Fruit fly (Drosophila melanogaster) whole organism, embryonic: Measurements from ENCODE around the gene Tcs6.

ENCODE experiments used
- Abd-B ChIP-seq: fragments of 200-800 bp; sonication (Bioruptor generic); optimal IDR thresholded peaks from 2 replicates; lab custom pipeline; 2018; ENCODE audit warnings: missing biosample characterization, mild to moderate bottlenecking, missing genetic modification characterization, moderate library complexity
- Aef1 ChIP-seq: fragments of 200-800 bp; sonication (Bioruptor generic); IDR thresholded peaks from 3 replicates; pipeline ENCODE4 v1.3.6; 2022; ENCODE audit warnings: missing biosample characterization, missing genetic modification characterization
- CG10431 ChIP-seq: fragments of 200-800 bp; sonication (Bioruptor generic); optimal IDR thresholded peaks from 3 replicates; lab custom pipeline; 2018; ENCODE audit warnings: missing biosample characterization, mild to moderate bottlenecking, missing genetic modification characterization
- CG11398 ChIP-seq: fragments of 200-800 bp; sonication (Bioruptor generic); optimal IDR thresholded peaks from 2 replicates; lab custom pipeline; 2016; ENCODE audit warnings: missing biosample characterization, missing genetic modification characterization
- CG12942 ChIP-seq: fragments of 200-800 bp; sonication (Bioruptor generic); optimal IDR thresholded peaks from 3 replicates; lab custom pipeline; 2016; ENCODE audit warnings: missing biosample characterization, missing genetic modification characterization
- CG16779 ChIP-seq: fragments of 200-800 bp; sonication (Bioruptor generic); IDR thresholded peaks from 2 replicates; pipeline ENCODE4 v1.3.6; 2022; ENCODE audit warnings: missing biosample characterization, missing genetic modification characterization
- CG17328 ChIP-seq: fragments of 200-800 bp; sonication (Bioruptor generic); IDR thresholded peaks from 2 replicates; pipeline ENCODE4 v1.3.6; 2022; ENCODE audit warnings: missing biosample characterization, missing genetic modification characterization
- CG17359 ChIP-seq: fragments of 200-800 bp; sonication (Bioruptor generic); optimal IDR thresholded peaks from 3 replicates; lab custom pipeline; 2018; ENCODE audit warnings: missing biosample characterization, mild to moderate bottlenecking, missing genetic modification characterization, moderate library complexity
- CG17612 ChIP-seq: fragments of 200-800 bp; sonication (Bioruptor generic); IDR thresholded peaks from 2 replicates; pipeline ENCODE4 v1.3.6; 2022; ENCODE audit warnings: missing biosample characterization, missing genetic modification characterization
- CG17802 ChIP-seq: fragments of 200-800 bp; sonication (Bioruptor generic); optimal IDR thresholded peaks from 2 replicates; lab custom pipeline; 2018; ENCODE audit warnings: missing biosample characterization, mild to moderate bottlenecking, missing genetic modification characterization, moderate library complexity
- CG18619 ChIP-seq: fragments of 200-800 bp; sonication (Bioruptor generic); optimal IDR thresholded peaks from 3 replicates; lab custom pipeline; 2017; ENCODE audit warnings: missing biosample characterization, mild to moderate bottlenecking, missing genetic modification characterization
- CG2129 ChIP-seq: fragments of 200-800 bp; sonication (Bioruptor generic); IDR thresholded peaks from 2 replicates; pipeline ENCODE4 v1.3.6; 2022; ENCODE audit warnings: missing biosample characterization, missing genetic modification characterization; ENCODE audit not compliant: partially characterized antibody
- CG2202 ChIP-seq: fragments of 200-800 bp; sonication (Bioruptor generic); optimal IDR thresholded peaks from 2 replicates; lab custom pipeline; 2018; ENCODE audit warnings: missing biosample characterization, mild to moderate bottlenecking, missing genetic modification characterization
- CG30403 ChIP-seq: fragments of 200-800 bp; sonication (Bioruptor generic); optimal IDR thresholded peaks from 3 replicates; lab custom pipeline; 2016; ENCODE audit warnings: missing biosample characterization, missing genetic modification characterization
- CG3163 ChIP-seq: fragments of 200-800 bp; sonication (Bioruptor generic); optimal IDR thresholded peaks from 3 replicates; lab custom pipeline; 2016; ENCODE audit warnings: missing biosample characterization, missing genetic modification characterization
- CG42726 ChIP-seq: fragments of 200-800 bp; sonication (Bioruptor generic); IDR thresholded peaks from 2 replicates; pipeline ENCODE4 v1.3.6; 2022; ENCODE audit warnings: missing biosample characterization, missing genetic modification characterization; ENCODE audit not compliant: partially characterized antibody
- CG4424 ChIP-seq: fragments of 200-800 bp; sonication (Bioruptor generic); optimal IDR thresholded peaks from 3 replicates; lab custom pipeline; 2016; ENCODE audit warnings: missing biosample characterization, missing genetic modification characterization
- CG4707 ChIP-seq: fragments of 200-800 bp; sonication (Bioruptor generic); optimal IDR thresholded peaks from 2 replicates; lab custom pipeline; 2018; ENCODE audit warnings: missing biosample characterization, mild to moderate bottlenecking, missing genetic modification characterization, moderate library complexity
- CG5245 ChIP-seq: fragments of 200-800 bp; sonication (Bioruptor generic); optimal IDR thresholded peaks from 3 replicates; lab custom pipeline; 2016; ENCODE audit warnings: missing biosample characterization, missing genetic modification characterization
- CG6654 ChIP-seq: fragments of 200-800 bp; sonication (Bioruptor generic); optimal IDR thresholded peaks from 2 replicates; lab custom pipeline; 2017; ENCODE audit warnings: missing biosample characterization, mild to moderate bottlenecking, missing genetic modification characterization
- CG8924 ChIP-seq: fragments of 200-800 bp; optimal IDR thresholded peaks from 3 replicates; lab custom pipeline; 2019; ENCODE audit warnings: missing biosample characterization, mild to moderate bottlenecking, missing genetic modification characterization, moderate library complexity
- Dp ChIP-seq: fragments of 200-800 bp; sonication (Bioruptor generic); optimal IDR thresholded peaks from 2 replicates; lab custom pipeline; 2018; ENCODE audit warnings: missing biosample characterization, mild to moderate bottlenecking, missing genetic modification characterization, moderate library complexity
- E2f2 ChIP-seq: fragments of 200-800 bp; sonication (Bioruptor generic); IDR thresholded peaks from 2 replicates; pipeline ENCODE4 v1.3.6; 2022; ENCODE audit warnings: missing biosample characterization, missing genetic modification characterization
- Hey ChIP-seq: fragments of 200-800 bp; sonication (Bioruptor generic); optimal IDR thresholded peaks from 3 replicates; lab custom pipeline; 2018; ENCODE audit warnings: missing biosample characterization, mild to moderate bottlenecking, missing genetic modification characterization
- HmgZ ChIP-seq: fragments of 200-800 bp; sonication (Bioruptor generic); optimal IDR thresholded peaks from 2 replicates; lab custom pipeline; 2018; ENCODE audit warnings: missing biosample characterization, mild to moderate bottlenecking, missing genetic modification characterization
- MESR4 ChIP-seq: fragments of 200-800 bp; sonication (Bioruptor generic); optimal IDR thresholded peaks from 2 replicates; lab custom pipeline; 2018; ENCODE audit warnings: missing biosample characterization, mild to moderate bottlenecking, missing genetic modification characterization, moderate library complexity
- Nf-YB ChIP-seq: fragments of 200-800 bp; sonication (Bioruptor generic); optimal IDR thresholded peaks from 3 replicates; lab custom pipeline; 2019; ENCODE audit warnings: missing biosample characterization, mild to moderate bottlenecking, missing genetic modification characterization, moderate library complexity
- PHDP ChIP-seq: fragments of 200-800 bp; sonication (Bioruptor generic); optimal IDR thresholded peaks from 3 replicates; lab custom pipeline; 2018; ENCODE audit warnings: missing biosample characterization, mild to moderate bottlenecking, missing genetic modification characterization, moderate library complexity
- Vsx1 ChIP-seq: fragments of 200-800 bp; sonication (Bioruptor generic); optimal IDR thresholded peaks from 2 replicates; lab custom pipeline; 2017; ENCODE audit warnings: missing biosample characterization, mild to moderate bottlenecking, missing genetic modification characterization, missing genetic modification reagents
- ara ChIP-seq: fragments of 200-800 bp; sonication (Bioruptor generic); IDR thresholded peaks from 2 replicates; pipeline ENCODE4 v1.3.6; 2022; ENCODE audit warnings: missing biosample characterization, missing genetic modification characterization
- bigmax ChIP-seq: fragments of 200-800 bp; sonication (Bioruptor generic); optimal IDR thresholded peaks from 2 replicates; lab custom pipeline; 2018; ENCODE audit warnings: missing biosample characterization, mild to moderate bottlenecking, missing genetic modification characterization
- bowl ChIP-seq: fragments of 200-800 bp; sonication (Bioruptor generic); IDR thresholded peaks from 2 replicates; pipeline ENCODE4 v1.3.6; 2022; ENCODE audit warnings: missing biosample characterization, missing genetic modification characterization
- bsh ChIP-seq, 2 experiments: fragments of 200-800 bp; sonication (Bioruptor generic); optimal IDR thresholded peaks; 2 replicates each; lab custom pipeline; 2017 to 2018; ENCODE audit warnings: mild to moderate bottlenecking in 2 of 2, missing biosample characterization in 2 of 2, missing genetic modification characterization in 2 of 2, moderate library complexity in 1 of 2
- btn ChIP-seq: fragments of 200-800 bp; sonication (Bioruptor generic); optimal IDR thresholded peaks from 2 replicates; lab custom pipeline; 2016; ENCODE audit warnings: missing biosample characterization, missing genetic modification characterization
- cg ChIP-seq: fragments of 200-800 bp; sonication (Bioruptor generic); optimal IDR thresholded peaks from 3 replicates; lab custom pipeline; 2019; ENCODE audit warnings: missing biosample characterization, mild to moderate bottlenecking, missing genetic modification characterization, moderate library complexity
- dmrt99B ChIP-seq: fragments of 200-800 bp; sonication (Bioruptor generic); optimal IDR thresholded peaks from 2 replicates; lab custom pipeline; 2018; ENCODE audit warnings: missing biosample characterization, mild to moderate bottlenecking, missing genetic modification characterization, moderate library complexity
- fd64A ChIP-seq: fragments of 200-800 bp; sonication (Bioruptor generic); optimal IDR thresholded peaks from 3 replicates; lab custom pipeline; 2018; ENCODE audit warnings: missing biosample characterization, mild to moderate bottlenecking, missing genetic modification characterization
- fd96Cb ChIP-seq: fragments of 200-800 bp; sonication (Bioruptor generic); optimal IDR thresholded peaks from 2 replicates; lab custom pipeline; 2018; ENCODE audit warnings: missing biosample characterization, mild to moderate bottlenecking, missing genetic modification characterization, moderate library complexity
- gt ChIP-seq: fragments of 200-800 bp; sonication (Bioruptor generic); IDR thresholded peaks from 2 replicates; pipeline ENCODE4 v1.3.6; 2022; ENCODE audit warnings: missing biosample characterization, missing genetic modification characterization
- hb ChIP-seq: fragments of 200-800 bp; sonication (Bioruptor generic); IDR thresholded peaks from 3 replicates; pipeline ENCODE4 v1.3.6; 2022; ENCODE audit warnings: missing biosample characterization, missing genetic modification characterization; ENCODE audit not compliant: partially characterized antibody
- jumu ChIP-seq: fragments of 200-800 bp; sonication (Bioruptor generic); optimal IDR thresholded peaks from 3 replicates; lab custom pipeline; 2016; ENCODE audit warnings: missing biosample characterization, missing genetic modification characterization
- knrl ChIP-seq: fragments of 200-800 bp; sonication (Bioruptor generic); IDR thresholded peaks from 3 replicates; pipeline ENCODE4 v1.3.6; 2022; ENCODE audit warnings: missing biosample characterization, missing genetic modification characterization; ENCODE audit not compliant: partially characterized antibody
- lbe ChIP-seq: fragments of 200-800 bp; sonication (Bioruptor generic); optimal IDR thresholded peaks from 2 replicates; lab custom pipeline; 2016; ENCODE audit warnings: missing biosample characterization, mild to moderate bottlenecking, missing genetic modification characterization
- mld ChIP-seq: fragments of 200-800 bp; sonication (Bioruptor generic); IDR thresholded peaks from 3 replicates; pipeline ENCODE4 v1.3.6; 2022; ENCODE audit warnings: missing biosample characterization, missing genetic modification characterization; ENCODE audit not compliant: partially characterized antibody
- prd ChIP-seq, 3 experiments: fragments of >200 bp in 2 of 3; fragments of 200-800 bp in 1 of 3; sonication (Bioruptor generic) in 1 of 3; optimal IDR thresholded peaks in 2 of 3; IDR thresholded peaks in 1 of 3; 2 replicates in 2 of 3; 3 replicates in 1 of 3; pipeline versions ENCODE4 v1.3.6 to Lab custom; 2017 to 2022; ENCODE audit warnings: missing biosample characterization in 1 of 3, missing genetic modification characterization in 1 of 3
- sna ChIP-seq: fragments of 200-800 bp; sonication (Bioruptor generic); IDR thresholded peaks from 2 replicates; pipeline ENCODE4 v1.3.6; 2022; ENCODE audit warnings: missing biosample characterization, missing genetic modification characterization; ENCODE audit not compliant: partially characterized antibody
- tap ChIP-seq: fragments of 200-800 bp; optimal IDR thresholded peaks from 3 replicates; lab custom pipeline; 2019; ENCODE audit warnings: missing biosample characterization, mild to moderate bottlenecking, missing genetic modification characterization, moderate library complexity
- tna ChIP-seq: fragments of 200-800 bp; sonication (Bioruptor generic); IDR thresholded peaks from 2 replicates; pipeline ENCODE4 v1.3.6; 2022; ENCODE audit warnings: missing biosample characterization, missing genetic modification characterization; ENCODE audit not compliant: partially characterized antibody
- trem ChIP-seq: fragments of 200-800 bp; optimal IDR thresholded peaks from 3 replicates; lab custom pipeline; 2019; ENCODE audit warnings: missing biosample characterization, mild to moderate bottlenecking, missing genetic modification characterization, moderate library complexity

The Tcs6 gene

DNA sequence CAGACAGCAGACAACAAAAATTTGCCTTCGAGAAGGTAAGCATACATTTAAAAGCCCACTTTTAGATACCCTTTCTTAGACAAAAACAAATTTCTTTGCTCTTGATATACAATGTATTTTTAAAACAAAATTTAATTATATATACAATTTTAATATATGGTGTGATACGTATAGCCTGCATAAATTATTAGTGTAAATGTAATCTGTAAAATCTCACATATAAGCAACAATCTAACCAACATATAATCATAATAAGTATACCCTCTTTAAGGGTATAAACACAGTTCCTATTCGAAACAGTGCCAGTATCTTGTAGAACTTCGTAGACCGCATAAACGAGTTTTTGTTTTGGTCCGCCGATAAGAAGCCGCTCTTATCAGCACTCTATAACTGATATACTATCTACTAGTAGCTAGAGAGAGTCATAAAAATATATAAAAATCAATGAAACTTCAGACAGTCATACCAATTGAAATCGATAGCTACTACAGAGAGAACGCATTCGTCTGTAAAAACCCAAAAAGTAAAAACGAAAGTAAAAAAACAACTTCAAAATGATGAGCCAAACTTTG is 43.7 kb downstream of the Tcs6 start, which contains the start of gene Kaz-m1 (continued):
- TF ChIP-seq CG12942 (no peak), CG4707 (GFP tag; lab: Kevin White, UChicago) (no peak), CG6654 (no peak), ara (no peak), cg (GFP tag; lab: Kevin White, UChicago) (no peak), CG11398 (GFP tag; lab: Kevin White, UChicago) (no peak), CG8924 (tag; lab: Kevin White, UChicago) (peak; percentile 70), Hey (no peak), E2f2 (GFP tag; lab: Robert Waterston, UW) (no peak), Aef1 (GFP tag; lab: Robert Waterston, UW) (no peak), bowl (GFP tag; lab: Robert Waterston, UW) (no peak), CG10431 (GFP tag; lab: Kevin White, UChicago) (no peak), CG2129 (GFP tag; lab: Robert Waterston, UW) (no peak), jumu (GFP tag; lab: Kevin White, UChicago) (no peak), fd96Cb (tag; lab: Kevin White, UChicago) (peak; percentile 61), PHDP (tag; lab: Kevin White, UChicago) (peak; percentile 69), CG17359 (tag; lab: Kevin White, UChicago) (peak; percentile 59), Nf-YB (peak; percentile 56), HmgZ (tag; lab: Kevin White, UChicago) (peak; percentile 39), CG4424 (GFP tag; lab: Kevin White, UChicago) (peak; percentile 42), knrl (GFP tag; lab: Robert Waterston, UW) (no peak), CG17328 (GFP tag; lab: Robert Waterston, UW) (no peak; the same call in 1 of the 2 replicates), lbe (no peak), prd (optimal IDR thresholded peaks at IDR 0.05; lab: Kevin White, UChicago) (no peak), prd (GFP tag; IDR thresholded peaks at IDR 0.05; lab: Robert Waterston, UW) (peak; percentile 58; the same call in 2 of the 3 replicates), CG16779 (GFP tag; lab: Robert Waterston, UW) (no peak), sna (GFP tag; lab: Robert Waterston, UW) (no peak), gt (GFP tag; lab: Robert Waterston, UW) (no peak), mld (GFP tag; lab: Robert Waterston, UW) (no peak), bigmax (GFP tag; lab: Kevin White, UChicago) (no peak), tap (tag; lab: Kevin White, UChicago) (peak; percentile 59), btn (no peak), CG30403 (GFP tag; lab: Kevin White, UChicago) (peak; percentile 61), bsh (GFP tag; optimal IDR thresholded peaks at IDR 0.05; lab: Kevin White, UChicago) (peak in 1 of 2 experiments; percentile 78), Dp (GFP tag; lab: Kevin White, UChicago) (no peak), CG2202 (tag; lab: Kevin White, UChicago) (no peak), CG5245 (GFP tag; lab: Kevin White, UChicago) (no peak), fd64A (GFP tag; lab: Kevin White, UChicago) (no peak), MESR4 (GFP tag; lab: Kevin White, UChicago) (no peak), trem (peak; percentile 53), Abd-B (GFP tag; lab: Kevin White, UChicago) (no peak), CG42726 (GFP tag; lab: Robert Waterston, UW) (no peak), CG18619 (GFP tag; lab: Kevin White, UChicago) (peak; percentile 17), tna (GFP tag; lab: Robert Waterston, UW) (no peak), CG17802 (no peak), CG3163 (GFP tag; lab: Kevin White, UChicago) (no peak), hb (GFP tag; lab: Robert Waterston, UW) (no peak), Vsx1 (no peak), CG17612 (GFP tag; lab: Robert Waterston, UW) (no peak), dmrt99B (tag; lab: Kevin White, UChicago) (peak; percentile 58)
